Fruit fly (Drosophila melanogaster) whole organism, embryonic: Measurements from ENCODE around the gene SuUR.

ENCODE experiments used
- Bdp1 ChIP-seq: fragments of 200-800 bp; sonication (Bioruptor generic); optimal IDR thresholded peaks from 3 replicates; lab custom pipeline; 2016; ENCODE audit warnings: missing biosample characterization, missing genetic modification characterization
- C15 ChIP-seq: fragments of 200-800 bp; sonication (Bioruptor generic); IDR thresholded peaks from 3 replicates; pipeline ENCODE4 v1.3.6; 2022; ENCODE audit warnings: missing biosample characterization, missing genetic modification characterization
- CG10147 ChIP-seq: fragments of 200-800 bp; sonication (Bioruptor generic); optimal IDR thresholded peaks from 2 replicates; lab custom pipeline; 2019; ENCODE audit warnings: missing biosample characterization, mild to moderate bottlenecking, missing genetic modification characterization, moderate library complexity
- CG10321 ChIP-seq: fragments of 200-800 bp; sonication (Bioruptor generic); IDR thresholded peaks from 2 replicates; pipeline ENCODE4 v1.3.6; 2022; ENCODE audit warnings: missing biosample characterization, missing genetic modification characterization
- CG10462 ChIP-seq: fragments of 200-800 bp; sonication (Bioruptor generic); optimal IDR thresholded peaks from 2 replicates; lab custom pipeline; 2016; ENCODE audit warnings: missing biosample characterization, missing genetic modification characterization
- CG11085 ChIP-seq: fragments of 200-800 bp; sonication (Bioruptor generic); IDR thresholded peaks from 2 replicates; pipeline ENCODE4 v1.3.6; 2022; ENCODE audit warnings: missing biosample characterization, missing genetic modification characterization
- CG12219 ChIP-seq: fragments of 200-800 bp; sonication (Bioruptor generic); optimal IDR thresholded peaks from 3 replicates; lab custom pipeline; 2018; ENCODE audit warnings: missing biosample characterization, mild to moderate bottlenecking, missing genetic modification characterization
- CG1233 ChIP-seq: fragments of 200-800 bp; sonication (Bioruptor generic); optimal IDR thresholded peaks from 4 replicates; lab custom pipeline; 2018; ENCODE audit warnings: missing biosample characterization, mild to moderate bottlenecking, missing genetic modification characterization
- CG12769 ChIP-seq: fragments of 200-800 bp; sonication (Bioruptor generic); optimal IDR thresholded peaks from 2 replicates; lab custom pipeline; 2019; ENCODE audit warnings: missing biosample characterization, mild to moderate bottlenecking, missing genetic modification characterization, moderate library complexity
- CG13296 ChIP-seq: fragments of 200-800 bp; sonication (Bioruptor generic); optimal IDR thresholded peaks from 3 replicates; lab custom pipeline; 2018; ENCODE audit warnings: missing biosample characterization, mild to moderate bottlenecking, missing genetic modification characterization
- CG17359 ChIP-seq: fragments of 200-800 bp; sonication (Bioruptor generic); optimal IDR thresholded peaks from 3 replicates; lab custom pipeline; 2018; ENCODE audit warnings: missing biosample characterization, mild to moderate bottlenecking, missing genetic modification characterization, moderate library complexity
- CG3838 ChIP-seq: fragments of 200-800 bp; sonication (Bioruptor generic); optimal IDR thresholded peaks from 3 replicates; lab custom pipeline; 2016; ENCODE audit warnings: missing biosample characterization, missing genetic modification characterization
- CG3995 ChIP-seq: fragments of 200-800 bp; sonication (Bioruptor generic); optimal IDR thresholded peaks from 3 replicates; lab custom pipeline; 2016; ENCODE audit warnings: missing biosample characterization, missing genetic modification characterization
- CG4282 ChIP-seq: fragments of 200-800 bp; sonication (Bioruptor generic); optimal IDR thresholded peaks from 2 replicates; lab custom pipeline; 2016; ENCODE audit warnings: missing biosample characterization, missing genetic modification characterization
- CG6689 ChIP-seq: fragments of 200-800 bp; sonication (Bioruptor generic); IDR thresholded peaks from 2 replicates; pipeline ENCODE4 v1.3.6; 2022; ENCODE audit warnings: missing biosample characterization, missing genetic modification characterization
- CG9609 ChIP-seq: fragments of 200-800 bp; sonication (Bioruptor generic); optimal IDR thresholded peaks from 3 replicates; lab custom pipeline; 2016; ENCODE audit warnings: missing biosample characterization, missing genetic modification characterization
- Dip3 ChIP-seq: fragments of 200-800 bp; sonication (Bioruptor generic); optimal IDR thresholded peaks from 3 replicates; lab custom pipeline; 2016; ENCODE audit warnings: missing biosample characterization, missing genetic modification characterization
- Doc2 ChIP-seq: fragments of 200-800 bp; sonication (Bioruptor generic); IDR thresholded peaks from 2 replicates; pipeline ENCODE4 v1.3.6; 2022; ENCODE audit warnings: missing biosample characterization, missing genetic modification characterization
- Dp ChIP-seq: fragments of 200-800 bp; sonication (Bioruptor generic); optimal IDR thresholded peaks from 2 replicates; lab custom pipeline; 2018; ENCODE audit warnings: missing biosample characterization, mild to moderate bottlenecking, missing genetic modification characterization, moderate library complexity
- HHEX ChIP-seq: fragments of 200-800 bp; sonication (Bioruptor generic); optimal IDR thresholded peaks from 3 replicates; lab custom pipeline; 2017; ENCODE audit warnings: missing biosample characterization, mild to moderate bottlenecking, missing genetic modification characterization, missing genetic modification reagents
- Hand ChIP-seq: fragments of 200-800 bp; sonication (Bioruptor generic); optimal IDR thresholded peaks from 2 replicates; lab custom pipeline; 2017; ENCODE audit warnings: mild to moderate bottlenecking, missing biosample characterization, missing genetic modification reagents, missing genetic modification characterization
- Hr78 ChIP-seq, 2 experiments: fragments of 200-800 bp in 1 of 2; fragments of >200 bp in 1 of 2; sonication (Bioruptor generic) in 1 of 2; optimal IDR thresholded peaks; 2 replicates each; lab custom pipeline; 2017 to 2019; ENCODE audit warnings: missing biosample characterization in 2 of 2, missing genetic modification characterization in 2 of 2, mild to moderate bottlenecking in 1 of 2, moderate library complexity in 1 of 2
- Nf-YA ChIP-seq: fragments of 200-800 bp; sonication (Bioruptor generic); IDR thresholded peaks from 2 replicates; pipeline ENCODE4 v1.3.6; 2022; ENCODE audit warnings: missing biosample characterization, missing genetic modification characterization
- Nf-YB ChIP-seq: fragments of 200-800 bp; sonication (Bioruptor generic); optimal IDR thresholded peaks from 3 replicates; lab custom pipeline; 2019; ENCODE audit warnings: missing biosample characterization, mild to moderate bottlenecking, missing genetic modification characterization, moderate library complexity
- Nf-YC ChIP-seq: fragments of 200-800 bp; optimal IDR thresholded peaks from 3 replicates; lab custom pipeline; 2019; ENCODE audit warnings: missing biosample characterization, mild to moderate bottlenecking, missing genetic modification characterization, moderate library complexity
- PHDP ChIP-seq: fragments of 200-800 bp; sonication (Bioruptor generic); optimal IDR thresholded peaks from 3 replicates; lab custom pipeline; 2018; ENCODE audit warnings: missing biosample characterization, mild to moderate bottlenecking, missing genetic modification characterization, moderate library complexity
- Poxn ChIP-seq: fragments of 200-800 bp; sonication (Bioruptor generic); IDR thresholded peaks from 2 replicates; pipeline ENCODE4 v1.3.6; 2022; ENCODE audit warnings: missing biosample characterization, missing genetic modification characterization
- Vsx1 ChIP-seq: fragments of 200-800 bp; sonication (Bioruptor generic); optimal IDR thresholded peaks from 2 replicates; lab custom pipeline; 2017; ENCODE audit warnings: missing biosample characterization, mild to moderate bottlenecking, missing genetic modification characterization, missing genetic modification reagents
- amos ChIP-seq: fragments of 200-800 bp; sonication (Bioruptor generic); IDR thresholded peaks from 2 replicates; pipeline ENCODE4 v1.3.6; 2022; ENCODE audit warnings: missing biosample characterization, missing genetic modification characterization; ENCODE audit not compliant: partially characterized antibody
- ap ChIP-seq: fragments of 200-800 bp; sonication (Bioruptor generic); IDR thresholded peaks from 2 replicates; pipeline ENCODE4 v1.3.6; 2022; ENCODE audit warnings: missing biosample characterization, missing genetic modification characterization
- ase ChIP-seq: fragments of 200-800 bp; sonication (Bioruptor generic); IDR thresholded peaks from 3 replicates; pipeline ENCODE4 v1.3.6; 2022; ENCODE audit warnings: missing biosample characterization, missing genetic modification characterization
- crc ChIP-seq: fragments of 200-800 bp; sonication (Bioruptor generic); optimal IDR thresholded peaks from 2 replicates; lab custom pipeline; 2016; ENCODE audit warnings: missing biosample characterization, missing genetic modification characterization
- crol ChIP-seq: fragments of 200-800 bp; sonication (Bioruptor generic); IDR thresholded peaks from 2 replicates; pipeline ENCODE4 v1.3.6; 2022; ENCODE audit warnings: missing biosample characterization, missing genetic modification characterization
- crp ChIP-seq, 2 experiments: fragments of 200-800 bp; sonication (Bioruptor generic); optimal IDR thresholded peaks; 2 replicates in 1 of 2; 3 replicates in 1 of 2; lab custom pipeline; 2017; ENCODE audit warnings: missing biosample characterization in 2 of 2, missing genetic modification characterization in 2 of 2, mild to moderate bottlenecking in 1 of 2, moderate library complexity in 1 of 2
- cwo ChIP-seq: fragments of 200-800 bp; sonication (Bioruptor generic); optimal IDR thresholded peaks from 3 replicates; lab custom pipeline; 2017; ENCODE audit warnings: missing biosample characterization, missing genetic modification characterization, mild to moderate bottlenecking, moderate library complexity, missing genetic modification reagents
- dan ChIP-seq: fragments of 200-800 bp; sonication (Bioruptor generic); IDR thresholded peaks from 2 replicates; pipeline ENCODE4 v1.3.6; 2022; ENCODE audit warnings: missing biosample characterization, missing genetic modification characterization
- gfzf ChIP-seq: fragments of 200-800 bp; sonication (Bioruptor generic); optimal IDR thresholded peaks from 2 replicates; lab custom pipeline; 2016; ENCODE audit warnings: missing biosample characterization, mild to moderate bottlenecking, missing genetic modification characterization, moderate library complexity
- ken ChIP-seq: fragments of 200-800 bp; sonication (Bioruptor generic); IDR thresholded peaks from 3 replicates; pipeline ENCODE4 v1.3.6; 2022; ENCODE audit warnings: missing biosample characterization, missing genetic modification characterization
- lbe ChIP-seq: fragments of 200-800 bp; sonication (Bioruptor generic); optimal IDR thresholded peaks from 2 replicates; lab custom pipeline; 2016; ENCODE audit warnings: missing biosample characterization, mild to moderate bottlenecking, missing genetic modification characterization
- luna ChIP-seq: fragments of 200-800 bp; sonication (Bioruptor generic); optimal IDR thresholded peaks from 2 replicates; lab custom pipeline; 2016; ENCODE audit warnings: missing biosample characterization, missing genetic modification characterization
- nerfin-1 ChIP-seq: fragments of 200-800 bp; sonication (Bioruptor generic); optimal IDR thresholded peaks from 3 replicates; lab custom pipeline; 2019; ENCODE audit warnings: missing biosample characterization, mild to moderate bottlenecking, missing genetic modification characterization, moderate library complexity
- phol ChIP-seq: fragments of 200-800 bp; sonication (Bioruptor generic); optimal IDR thresholded peaks from 3 replicates; lab custom pipeline; 2018; ENCODE audit warnings: missing biosample characterization, mild to moderate bottlenecking, missing genetic modification characterization, moderate library complexity
- pita ChIP-seq: fragments of 200-800 bp; sonication (Bioruptor generic); optimal IDR thresholded peaks from 2 replicates; lab custom pipeline; 2017; ENCODE audit warnings: missing biosample characterization, mild to moderate bottlenecking, missing genetic modification characterization
- pzg ChIP-seq: fragments of 200-800 bp; sonication (Bioruptor generic); optimal IDR thresholded peaks from 3 replicates; lab custom pipeline; 2018; ENCODE audit warnings: missing biosample characterization, mild to moderate bottlenecking, missing genetic modification characterization, moderate library complexity
- salm ChIP-seq: fragments of 200-800 bp; sonication (Bioruptor generic); optimal IDR thresholded peaks from 2 replicates; lab custom pipeline; 2018; ENCODE audit warnings: missing biosample characterization, mild to moderate bottlenecking, missing genetic modification characterization
- ssp ChIP-seq: fragments of 200-800 bp; sonication (Bioruptor generic); IDR thresholded peaks from 2 replicates; pipeline ENCODE4 v1.3.6; 2022; ENCODE audit warnings: missing biosample characterization, missing genetic modification characterization
- tin ChIP-seq: fragments of 200-800 bp; sonication (Bioruptor generic); optimal IDR thresholded peaks from 3 replicates; lab custom pipeline; 2016; ENCODE audit warnings: missing biosample characterization, missing genetic modification characterization
- toy ChIP-seq: fragments of 200-800 bp; sonication (Bioruptor generic); IDR thresholded peaks from 2 replicates; pipeline ENCODE4 v1.3.6; 2022; ENCODE audit warnings: missing biosample characterization, missing genetic modification characterization

SuUR gene

DNA sequence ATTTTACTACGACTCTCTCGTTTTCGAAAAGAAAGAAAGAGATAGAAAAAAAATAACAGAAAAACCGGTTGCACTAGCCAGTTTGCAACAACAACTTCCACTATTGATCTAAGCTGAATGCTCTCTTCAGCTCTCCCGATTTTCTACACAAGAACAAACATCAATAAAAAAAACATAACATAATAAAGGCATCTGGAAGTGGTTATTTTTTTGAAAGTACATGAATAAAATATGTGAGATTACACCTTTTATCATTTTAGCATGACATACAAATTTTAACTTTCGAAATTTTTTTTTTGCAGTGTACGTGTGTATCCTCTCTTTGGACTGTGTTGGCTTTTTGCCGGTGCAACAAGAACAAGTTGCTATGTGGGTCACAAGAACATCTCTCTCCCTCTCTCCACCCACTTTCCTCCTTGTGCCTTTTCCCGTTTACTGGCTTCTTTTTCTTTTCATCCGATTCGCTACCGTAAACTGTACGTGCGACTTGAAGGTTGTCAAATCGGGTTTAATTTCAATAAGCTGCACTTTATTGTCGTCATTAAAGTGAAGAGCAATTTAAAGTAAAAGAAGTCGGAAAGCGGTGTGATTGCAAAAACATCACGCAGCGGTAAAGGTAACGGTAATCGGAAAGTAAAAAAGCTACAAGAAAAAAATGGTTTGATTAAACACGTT, 19.9 kb downstream of the SuUR start (continued):
- TF ChIP-seq crol (GFP tag; lab: Robert Waterston, UW): peak; percentile 76
- peak; percentile 81 for TF ChIP-seq C15 (GFP tag; lab: Robert Waterston, UW)
- TF ChIP-seq ken (GFP tag; lab: Robert Waterston, UW): peak; percentile 95
- peak in 1 of 2 experiments; percentile 63 for TF ChIP-seq crp (GFP tag; optimal IDR thresholded peaks at IDR 0.05; lab: Kevin White, UChicago)
- peak; percentile 89 for TF ChIP-seq Dip3 (GFP tag; lab: Kevin White, UChicago)
- TF ChIP-seq HHEX (GFP tag; lab: Kevin White, UChicago): peak; percentile 94
- peak; percentile 96 for TF ChIP-seq CG6689 (GFP tag; lab: Robert Waterston, UW)
- TF ChIP-seq toy (GFP tag; lab: Robert Waterston, UW): peak; percentile 77
- TF ChIP-seq Vsx1 (GFP tag; lab: Kevin White, UChicago): peak; percentile 92
- TF ChIP-seq ssp (GFP tag; lab: Robert Waterston, UW): peak; percentile 86
- peak; percentile 82 for TF ChIP-seq CG11085 (GFP tag; lab: Robert Waterston, UW)
- TF ChIP-seq amos: no peak
- TF ChIP-seq CG1233: peak; percentile 95
- peak; percentile 37 for TF ChIP-seq luna (GFP tag; lab: Kevin White, UChicago)
- peak; percentile 12 for TF ChIP-seq Dp (GFP tag; lab: Kevin White, UChicago)
- peak; percentile 53; the same call in 1 of the 2 replicates for TF ChIP-seq Poxn (GFP tag; lab: Robert Waterston, UW)
- peak; percentile 87 for TF ChIP-seq dan
- TF ChIP-seq Bdp1 (GFP tag; lab: Kevin White, UChicago): peak; percentile 90
- peak; percentile 97 for TF ChIP-seq ap
- peak; percentile 95 for TF ChIP-seq CG9609 (GFP tag; lab: Kevin White, UChicago)
- TF ChIP-seq Hr78 (GFP tag; optimal IDR thresholded peaks at IDR 0.05; lab: Kevin White, UChicago): peak in 1 of 2 experiments; percentile 91
- peak; percentile 85 for TF ChIP-seq Hand (GFP tag; lab: Kevin White, UChicago)
- no peak for TF ChIP-seq lbe (GFP tag; lab: Kevin White, UChicago)
- peak; percentile 97 for TF ChIP-seq CG10462
- TF ChIP-seq tin (GFP tag; lab: Kevin White, UChicago): peak; percentile 97
- TF ChIP-seq nerfin-1 (tag; lab: Kevin White, UChicago): peak; percentile 93
- TF ChIP-seq CG3995: peak; percentile 46
- TF ChIP-seq Doc2: peak; percentile 80
- peak; percentile 94 for TF ChIP-seq CG12769 (tag; lab: Kevin White, UChicago)
- TF ChIP-seq gfzf (GFP tag; lab: Kevin White, UChicago): peak; percentile 19
- TF ChIP-seq Nf-YC (tag; lab: Kevin White, UChicago): no peak
- peak; percentile 96 for TF ChIP-seq salm
- no peak for TF ChIP-seq pzg (GFP tag; lab: Kevin White, UChicago)
- peak; percentile 88 for TF ChIP-seq Nf-YB (GFP tag; lab: Kevin White, UChicago)
- TF ChIP-seq cwo (GFP tag; lab: Kevin White, UChicago): peak; percentile 91
- peak; percentile 95 for TF ChIP-seq crc (GFP tag; lab: Kevin White, UChicago)
- TF ChIP-seq CG4282 (GFP tag; lab: Kevin White, UChicago): peak; percentile 90
- peak; percentile 92 for TF ChIP-seq CG3838
- peak; percentile 96 for TF ChIP-seq Nf-YA (GFP tag; lab: Robert Waterston, UW)
- peak; percentile 95 for TF ChIP-seq ase (GFP tag; lab: Robert Waterston, UW)
- TF ChIP-seq phol (tag; lab: Kevin White, UChicago): peak; percentile 95
- peak; percentile 97 for TF ChIP-seq CG12219 (GFP tag; lab: Kevin White, UChicago)
- peak; percentile 94 for TF ChIP-seq CG13296 (GFP tag; lab: Kevin White, UChicago)
- TF ChIP-seq CG10147 (GFP tag; lab: Kevin White, UChicago): peak; percentile 95
- peak; percentile 81 for TF ChIP-seq CG10321 (GFP tag; lab: Robert Waterston, UW)
- no peak for TF ChIP-seq pita (GFP tag; lab: Kevin White, UChicago)
- peak; percentile 97 for TF ChIP-seq PHDP (tag; lab: Kevin White, UChicago)
- peak; percentile 97 for TF ChIP-seq CG17359
